Worm (Caenorhabditis elegans) whole organism, L4/young adult: ENCODE measurements around the gene cut-1.

Source experiments
- W03F9.2 ChIP-seq: fragments of 150-350 bp; optimal IDR thresholded peaks from 2 replicates; lab custom pipeline; 2014; ENCODE audit warnings: missing biosample characterization, missing genetic modification characterization
- dao-5 ChIP-seq: sonication (generic microtip); optimal IDR thresholded peaks from 2 replicates; lab custom pipeline; 2016; ENCODE audit warnings: missing genotype, missing genetic modification characterization, moderate library complexity, missing compliant biosample characterization

DNA sequence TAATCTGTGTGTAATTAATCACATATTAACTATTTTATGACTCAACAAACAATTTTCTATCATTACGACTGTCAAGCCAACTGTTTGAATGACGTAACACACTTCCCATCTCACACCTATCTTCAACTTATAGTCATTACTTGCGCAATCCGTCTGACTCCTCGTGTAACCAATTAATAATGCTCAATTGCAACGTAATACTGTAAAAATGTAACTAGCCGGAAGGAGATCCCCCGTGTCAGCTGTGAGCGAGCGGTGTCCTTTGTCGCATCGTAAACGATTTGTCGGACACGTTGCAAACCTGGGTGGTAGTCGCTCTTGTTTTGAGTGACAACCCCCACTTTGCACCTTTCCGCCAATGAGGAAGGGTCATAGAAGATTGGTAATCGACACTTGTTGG, 19.2 kb downstream of the cut-1 start:
- TF ChIP-seq W03F9.2 (tag; lab: Kevin White, UChicago) (no peak), dao-5 (tag; lab: Kevin White, UChicago) (no peak)
